Worm (Caenorhabditis elegans) whole organism, L2 larva: ENCODE data around the gene Y53C12A.7.

Experiments
- C34F6.9 ChIP-seq: fragments of 150-350 bp; optimal IDR thresholded peaks from 2 replicates; lab custom pipeline; 2014; ENCODE audit warnings: missing biosample characterization, missing genetic modification characterization
- F13H6.1 ChIP-seq: sonication (generic microtip); optimal IDR thresholded peaks from 2 replicates; lab custom pipeline; 2016; ENCODE audit warnings: missing genetic modification characterization, missing compliant biosample characterization
- R02D3.7 ChIP-seq: fragments of 150-350 bp; optimal IDR thresholded peaks from 2 replicates; lab custom pipeline; 2014; ENCODE audit warnings: missing biosample characterization, missing genetic modification characterization
- alr-1 ChIP-seq: fragments of 150-350 bp; optimal IDR thresholded peaks from 2 replicates; lab custom pipeline; 2014; ENCODE audit warnings: missing biosample characterization, missing genetic modification characterization
- aly-2 ChIP-seq: fragments of 150-350 bp; optimal IDR thresholded peaks from 2 replicates; lab custom pipeline; 2014; ENCODE audit warnings: missing biosample characterization, missing genetic modification characterization
- blmp-1 ChIP-seq: sonication (generic microtip); optimal IDR thresholded peaks from 2 replicates; lab custom pipeline; 2017; ENCODE audit warnings: missing genetic modification characterization, mild to moderate bottlenecking, missing compliant biosample characterization, antibody characterized with exemption, moderate library complexity; ENCODE audit not compliant: insufficient read depth
- ceh-16 ChIP-seq: fragments of 150-350 bp; optimal IDR thresholded peaks from 2 replicates; lab custom pipeline; 2014; ENCODE audit warnings: missing biosample characterization, missing genetic modification characterization
- crh-2 ChIP-seq: sonication (generic microtip); optimal IDR thresholded peaks from 2 replicates; lab custom pipeline; 2017; ENCODE audit warnings: missing biosample characterization, missing genetic modification characterization
- dmd-4 ChIP-seq: sonication (generic microtip); optimal IDR thresholded peaks from 2 replicates; lab custom pipeline; 2017; ENCODE audit warnings: missing biosample characterization, missing genetic modification characterization
- elt-1 ChIP-seq: fragments of 150-350 bp; optimal IDR thresholded peaks from 2 replicates; lab custom pipeline; 2014; ENCODE audit warnings: missing biosample characterization, missing genetic modification characterization
- elt-3 ChIP-seq: sonication (generic microtip); optimal IDR thresholded peaks from 2 replicates; lab custom pipeline; 2017; ENCODE audit warnings: missing biosample characterization, missing genetic modification characterization
- fos-1 ChIP-seq: fragments of 150-350 bp; optimal IDR thresholded peaks from 2 replicates; lab custom pipeline; 2014; ENCODE audit warnings: missing biosample characterization, missing genetic modification characterization
- gmeb-1 ChIP-seq: fragments of 150-350 bp; optimal IDR thresholded peaks from 2 replicates; lab custom pipeline; 2014; ENCODE audit warnings: missing biosample characterization, missing genetic modification characterization
- lin-11 ChIP-seq: fragments of 150-350 bp; sonication (generic microtip); optimal IDR thresholded peaks from 2 replicates; lab custom pipeline; 2014; ENCODE audit warnings: missing biosample characterization, missing genetic modification characterization, inconsistent platforms, mixed read lengths
- lin-13 ChIP-seq: fragments of 150-350 bp; optimal IDR thresholded peaks from 2 replicates; lab custom pipeline; 2014; ENCODE audit warnings: missing biosample characterization, missing genetic modification reagents, missing genetic modification characterization
- lsy-2 ChIP-seq, 2 experiments: fragments of 150-350 bp in 1 of 2; sonication (generic microtip) in 1 of 2; optimal IDR thresholded peaks; 2 replicates each; lab custom pipeline; 2014 to 2017; ENCODE audit warnings: missing biosample characterization in 2 of 2, missing genetic modification characterization in 2 of 2
- mab-5 ChIP-seq: fragments of 150-350 bp; optimal IDR thresholded peaks from 2 replicates; lab custom pipeline; 2014; ENCODE audit warnings: missing biosample characterization, missing genetic modification characterization
- mbf-1 ChIP-seq: sonication (generic microtip); optimal IDR thresholded peaks from 2 replicates; lab custom pipeline; 2017; ENCODE audit warnings: missing biosample characterization, missing genetic modification characterization
- mdl-1 ChIP-seq, 2 experiments: fragments of 150-350 bp in 1 of 2; sonication (generic microtip) in 1 of 2; optimal IDR thresholded peaks; 2 replicates each; lab custom pipeline; 2017; ENCODE audit warnings: missing biosample characterization in 2 of 2, missing genetic modification characterization in 2 of 2
- nhr-12 ChIP-seq: fragments of 150-350 bp; optimal IDR thresholded peaks from 2 replicates; lab custom pipeline; 2014; ENCODE audit warnings: missing biosample characterization, missing genetic modification characterization
- nhr-129 ChIP-seq: fragments of 150-350 bp; optimal IDR thresholded peaks from 2 replicates; lab custom pipeline; 2014; ENCODE audit warnings: missing biosample characterization, missing genetic modification characterization
- nhr-21 ChIP-seq: fragments of 150-350 bp; optimal IDR thresholded peaks from 2 replicates; lab custom pipeline; 2014; ENCODE audit warnings: missing biosample characterization, missing genetic modification characterization
- nhr-237 ChIP-seq: fragments of 150-350 bp; optimal IDR thresholded peaks from 2 replicates; lab custom pipeline; 2014; ENCODE audit warnings: missing biosample characterization, missing genetic modification characterization
- nhr-6 ChIP-seq: fragments of 150-350 bp; optimal IDR thresholded peaks from 2 replicates; lab custom pipeline; 2014; ENCODE audit warnings: missing biosample characterization, missing genetic modification characterization
- nhr-77 ChIP-seq: fragments of 150-350 bp; optimal IDR thresholded peaks from 2 replicates; lab custom pipeline; 2014; ENCODE audit warnings: missing biosample characterization, missing genetic modification characterization
- peb-1 ChIP-seq: fragments of 150-350 bp; optimal IDR thresholded peaks from 2 replicates; lab custom pipeline; 2014; ENCODE audit warnings: missing biosample characterization, missing genetic modification characterization
- sem-4 ChIP-seq: fragments of 150-350 bp; optimal IDR thresholded peaks from 2 replicates; lab custom pipeline; 2014; ENCODE audit warnings: missing biosample characterization, missing genetic modification reagents, missing genetic modification characterization
- sma-3 ChIP-seq: sonication (generic microtip); optimal IDR thresholded peaks from 2 replicates; lab custom pipeline; 2016; ENCODE audit warnings: missing genetic modification reagents, missing genetic modification characterization, missing compliant biosample characterization
- sma-9 ChIP-seq, 2 experiments: fragments of 150-350 bp in 1 of 2; sonication (generic microtip) in 1 of 2; optimal IDR thresholded peaks; 2 replicates each; lab custom pipeline; 2014 to 2016; ENCODE audit warnings: missing genetic modification characterization in 2 of 2, mild to moderate bottlenecking in 1 of 2, missing biosample characterization in 1 of 2, missing compliant biosample characterization in 1 of 2, missing genetic modification reagents in 1 of 2, moderate library complexity in 1 of 2
- snpc-4 ChIP-seq: fragments of 150-350 bp; optimal IDR thresholded peaks from 2 replicates; lab custom pipeline; 2014; ENCODE audit warnings: missing biosample characterization, missing genetic modification characterization
- unc-39 ChIP-seq: fragments of 150-350 bp; optimal IDR thresholded peaks from 2 replicates; lab custom pipeline; 2014; ENCODE audit warnings: missing biosample characterization, missing genetic modification characterization
- unc-55 ChIP-seq: fragments of 150-350 bp; sonication (generic microtip); optimal IDR thresholded peaks from 3 replicates; lab custom pipeline; 2014; ENCODE audit warnings: missing biosample characterization, missing genetic modification reagents, missing genetic modification characterization
- unc-62 ChIP-seq: fragments of 150-350 bp; optimal IDR thresholded peaks from 2 replicates; lab custom pipeline; 2014; ENCODE audit warnings: missing biosample characterization, missing genetic modification reagents, missing genetic modification characterization
- zag-1 ChIP-seq: fragments of 150-350 bp; optimal IDR thresholded peaks from 2 replicates; lab custom pipeline; 2014; ENCODE audit warnings: missing biosample characterization, missing genetic modification characterization
- ztf-1 ChIP-seq: fragments of 200-800 bp; sonication (Bioruptor generic); conservative IDR thresholded peaks from 2 replicates; pipeline ENCODE4 v1.3.6; 2022; ENCODE audit warnings: missing genetic modification characterization, missing compliant biosample characterization

Gene Y53C12A.7

ce11 chrII:9691839-9692238 lies 8.5 kb upstream of the Y53C12A.7 start, which contains the start of gene nlp-11:
Gene nlp-11 (minus strand): TSS chrII:9691939.
- no peak for TF ChIP-seq C34F6.9 (tag; lab: Kevin White, UChicago)
- TF ChIP-seq peb-1 (tag; lab: Kevin White, UChicago): no peak
- TF ChIP-seq, all 48 proteins: peak for 0

ce11 chrII:9695942-9696341 lies 4.4 kb upstream of the Y53C12A.7 start:
- TF ChIP-seq alr-1 (tag; lab: Kevin White, UChicago): no peak
- TF ChIP-seq sma-9 (GFP tag; optimal IDR thresholded peaks at IDR 0.05; lab: Kevin White, UChicago): peak; percentile 15
- TF ChIP-seq sma-9 (tag; optimal IDR thresholded peaks at IDR 0.05; lab: Kevin White, UChicago): no peak
- peak; percentile 7 for TF ChIP-seq zag-1
- TF ChIP-seq lsy-2 (tag; optimal IDR thresholded peaks at IDR 0.05; lab: Kevin White, UChicago): peak in 1 of 2 experiments; percentile 30
- no peak for TF ChIP-seq lin-13

ce11 chrII:9703601-9704000 lies 3.3 kb downstream of the Y53C12A.7 start, which contains the start of gene mop-25.2:
Gene mop-25.2 (minus strand): TSS chrII:9703701.
- TF ChIP-seq R02D3.7 (tag; lab: Kevin White, UChicago) (no peak), ceh-16 (tag; lab: Kevin White, UChicago) (no peak), nhr-12 (tag; lab: Kevin White, UChicago) (no peak), dmd-4 (tag; lab: Kevin White, UChicago) (no peak), snpc-4 (tag; lab: Kevin White, UChicago) (no peak), mab-5 (tag; lab: Kevin White, UChicago) (no peak), unc-39 (tag; lab: Kevin White, UChicago) (no peak), sma-9 (GFP tag; optimal IDR thresholded peaks at IDR 0.05; lab: Kevin White, UChicago) (no peak), sma-9 (tag; optimal IDR thresholded peaks at IDR 0.05; lab: Kevin White, UChicago) (no peak), nhr-237 (tag; lab: Kevin White, UChicago) (no peak), nhr-6 (tag; lab: Kevin White, UChicago) (no peak), unc-62 (GFP tag; lab: Kevin White, UChicago) (no peak), ztf-1 (no peak), lin-13 (no peak), F13H6.1 (no peak), sma-3 (GFP tag; lab: Kevin White, UChicago) (no peak), mdl-1 (tag; optimal IDR thresholded peaks at IDR 0.05; lab: Kevin White, UChicago) (no peak)

- TF ChIP-seq nhr-129 (tag; lab: Kevin White, UChicago) (no peak), aly-2 (tag; lab: Kevin White, UChicago) (no peak), unc-55 (no peak), lin-11 (no peak), lsy-2 (tag; optimal IDR thresholded peaks at IDR 0.05; lab: Kevin White, UChicago) (no peak), mbf-1 (tag; lab: Kevin White, UChicago) (no peak), mab-5 (tag; lab: Kevin White, UChicago) (no peak), elt-1 (tag; lab: Kevin White, UChicago) (no peak), lin-13 (no peak), mdl-1 (tag; optimal IDR thresholded peaks at IDR 0.05; lab: Kevin White, UChicago) (no peak), sma-3 (GFP tag; lab: Kevin White, UChicago) (no peak), nhr-21 (tag; lab: Kevin White, UChicago) (no peak), elt-3 (tag; lab: Kevin White, UChicago) (no peak), nhr-77 (no peak), gmeb-1 (tag; lab: Kevin White, UChicago) (no peak), crh-2 (tag; lab: Kevin White, UChicago) (no peak), sem-4 (tag; lab: Kevin White, UChicago) (no peak), alr-1 (tag; lab: Kevin White, UChicago) (no peak)
Measured at ce11 chrII:9704746-9705145, 4.4 kb downstream of the Y53C12A.7 start, which contains the start of gene Y53C12A.10. Gene Y53C12A.10 (minus strand): TSS chrII:9704846.

- TF ChIP-seq gmeb-1 (tag; lab: Kevin White, UChicago) (peak; percentile 91), blmp-1 (tag; lab: Kevin White, UChicago) (peak; percentile 24), crh-2 (tag; lab: Kevin White, UChicago) (peak; percentile 39), sma-3 (GFP tag; lab: Kevin White, UChicago) (peak; percentile 7), C34F6.9 (tag; lab: Kevin White, UChicago) (peak; percentile 40), nhr-21 (tag; lab: Kevin White, UChicago) (no peak), lsy-2 (tag; optimal IDR thresholded peaks at IDR 0.05; lab: Kevin White, UChicago) (peak in 1 of 2 experiments; percentile 74), F13H6.1 (no peak), lin-13 (peak; percentile 34), fos-1 (tag; lab: Kevin White, UChicago) (peak; percentile 17), nhr-129 (tag; lab: Kevin White, UChicago) (peak; percentile 7), unc-55 (peak; percentile 79), zag-1 (no peak), dmd-4 (tag; lab: Kevin White, UChicago) (no peak)
- TF ChIP-seq, all 48 proteins: peak for 10
Measured at ce11 chrII:9706207-9706606, 5.9 kb downstream of the Y53C12A.7 start, which contains the start of gene Y53C12A.3. Gene Y53C12A.3 (minus strand): TSS chrII:9706240.
